Worm (Caenorhabditis elegans): ENCODE results near the gene sor-3.

sor-3 gene

ce11 chrX:348141-348540 is 5.3 kb upstream of the sor-3 start:
- TF ChIP-seq dao-5 (tag; optimal IDR thresholded peaks at IDR 0.05) = no peak
- TF ChIP-seq him-1 (tag; optimal IDR thresholded peaks at IDR 0.05) = no peak
- no peak for TF ChIP-seq W03F9.2 (tag; optimal IDR thresholded peaks at IDR 0.05)

DNA sequence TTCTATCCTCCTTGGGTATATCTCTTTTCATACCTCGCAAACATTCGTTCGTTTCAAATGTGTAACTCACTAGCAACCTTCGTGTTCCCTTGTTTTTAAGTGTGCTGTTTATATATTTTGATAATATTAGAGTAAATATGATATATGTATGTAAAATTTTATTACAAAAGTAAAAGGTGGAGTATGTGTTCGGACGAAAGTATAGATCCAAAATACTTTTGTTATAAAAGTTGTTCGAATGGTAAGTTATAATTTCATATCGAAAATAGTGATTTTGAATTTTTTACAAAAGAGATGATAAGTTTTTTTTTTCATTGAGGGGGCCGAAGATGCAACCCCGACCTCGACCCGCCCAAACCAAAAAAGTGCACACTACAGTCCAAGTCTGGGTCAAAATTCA is 4.4 kb downstream of the sor-3 start, which contains the start of gene C04E7.1:
C04E7.1 (plus strand) TSS at position 301 of the 400 bp plus-strand sequence.
- TF ChIP-seq him-1 (tag; optimal IDR thresholded peaks at IDR 0.05) (no peak), W03F9.2 (tag; optimal IDR thresholded peaks at IDR 0.05) (no peak), dao-5 (tag; optimal IDR thresholded peaks at IDR 0.05) (no peak)

DNA sequence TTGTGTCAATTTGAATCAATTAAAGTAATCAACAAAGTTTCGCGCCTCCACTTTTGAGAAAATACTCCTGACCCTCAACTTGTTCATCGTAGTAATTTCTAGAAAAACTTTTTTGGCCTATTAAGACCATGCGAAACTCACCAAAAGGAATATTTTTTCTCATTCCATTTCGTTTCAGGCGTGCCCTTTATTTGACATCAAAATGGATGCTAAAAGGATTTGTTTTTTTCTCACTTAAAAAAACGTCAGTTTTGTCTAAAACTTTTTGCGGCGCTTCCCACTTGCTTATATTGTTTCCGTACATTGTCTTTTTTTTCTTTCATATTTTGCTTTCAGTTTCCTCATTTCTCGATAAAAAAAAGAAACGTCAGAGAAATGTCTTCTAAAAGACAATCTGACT is 7.1 kb downstream of the sor-3 start, which contains the start of gene C04E7.5:
C04E7.5 (plus strand) TSS at position 301 of the 400 bp plus-strand sequence.
- TF ChIP-seq dao-5 (tag; optimal IDR thresholded peaks at IDR 0.05) (no peak), him-1 (tag; optimal IDR thresholded peaks at IDR 0.05) (no peak), W03F9.2 (tag; optimal IDR thresholded peaks at IDR 0.05) (no peak)

DNA sequence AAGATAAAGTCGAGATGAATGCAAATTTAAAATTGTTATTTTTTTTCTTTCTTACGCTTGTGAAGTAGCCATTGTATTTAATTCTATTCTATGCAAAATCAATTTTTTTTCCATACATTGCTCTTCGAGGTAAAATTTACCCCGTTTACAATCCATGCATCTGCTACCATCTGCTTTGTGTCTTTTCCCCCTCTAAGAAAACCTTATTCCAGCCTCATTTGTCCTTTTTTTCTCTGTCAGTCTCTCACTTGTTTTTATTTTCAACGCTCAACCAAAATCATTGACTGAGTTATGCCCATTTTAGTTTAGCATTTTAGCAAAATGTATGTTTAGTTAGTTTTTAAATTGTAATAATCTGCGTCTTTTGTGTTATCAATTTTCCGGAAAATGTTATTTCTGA is 16.5 kb downstream of the sor-3 start:
- no peak for TF ChIP-seq him-1 (tag; optimal IDR thresholded peaks at IDR 0.05)
- no peak for TF ChIP-seq dao-5 (tag; optimal IDR thresholded peaks at IDR 0.05)
- TF ChIP-seq W03F9.2 (tag; optimal IDR thresholded peaks at IDR 0.05) = no peak

ce11 chrX:371761-372285 is 18.4 kb downstream of the sor-3 start, which contains the start of gene nrde-3:
nrde-3 (plus strand) TSS chrX:372235.
- TF ChIP-seq him-1 (tag; optimal IDR thresholded peaks at IDR 0.05) (no peak), dao-5 (tag; optimal IDR thresholded peaks at IDR 0.05) (no peak), W03F9.2 (tag; optimal IDR thresholded peaks at IDR 0.05) (no peak)

- TF ChIP-seq dao-5 (tag; optimal IDR thresholded peaks at IDR 0.05) (no peak), W03F9.2 (tag; optimal IDR thresholded peaks at IDR 0.05) (no peak), him-1 (tag; optimal IDR thresholded peaks at IDR 0.05) (no peak)
Measured at ce11 chrX:380505-380904, 27.1 kb downstream of the sor-3 start, which contains the start of gene R04A9.3. R04A9.3 (minus strand) TSS chrX:380605.

DNA sequence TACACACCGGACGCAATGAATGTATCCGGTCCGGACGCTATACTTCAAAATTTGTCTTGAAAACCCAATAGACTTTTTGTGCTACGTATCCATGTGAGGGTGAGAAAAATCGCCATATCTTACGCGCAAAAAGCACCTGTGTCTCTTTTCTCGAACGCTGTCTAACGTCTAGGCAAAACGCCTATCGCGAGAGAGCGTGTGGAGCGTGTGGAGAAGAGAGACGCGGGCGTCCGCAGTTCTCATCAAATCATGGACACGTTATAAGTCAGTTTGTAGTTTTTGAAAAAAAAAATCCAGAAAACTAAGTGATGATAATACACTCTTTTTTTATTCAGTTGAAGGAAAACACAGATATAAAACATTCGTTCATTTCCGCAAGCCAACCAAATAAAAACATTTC is 27.6 kb downstream of the sor-3 start:
- no peak for TF ChIP-seq him-1 (tag; optimal IDR thresholded peaks at IDR 0.05)
- TF ChIP-seq W03F9.2 (tag; optimal IDR thresholded peaks at IDR 0.05) = no peak
- TF ChIP-seq dao-5 (tag; optimal IDR thresholded peaks at IDR 0.05) = no peak

ce11 chrX:382692-383091 is 29.3 kb downstream of the sor-3 start, which contains the start of gene ife-2:
ife-2 (minus strand) TSS chrX:382709.
- no peak for TF ChIP-seq him-1 (tag; optimal IDR thresholded peaks at IDR 0.05)
- no peak for TF ChIP-seq W03F9.2 (tag; optimal IDR thresholded peaks at IDR 0.05)
- no peak for TF ChIP-seq dao-5 (tag; optimal IDR thresholded peaks at IDR 0.05)

DNA sequence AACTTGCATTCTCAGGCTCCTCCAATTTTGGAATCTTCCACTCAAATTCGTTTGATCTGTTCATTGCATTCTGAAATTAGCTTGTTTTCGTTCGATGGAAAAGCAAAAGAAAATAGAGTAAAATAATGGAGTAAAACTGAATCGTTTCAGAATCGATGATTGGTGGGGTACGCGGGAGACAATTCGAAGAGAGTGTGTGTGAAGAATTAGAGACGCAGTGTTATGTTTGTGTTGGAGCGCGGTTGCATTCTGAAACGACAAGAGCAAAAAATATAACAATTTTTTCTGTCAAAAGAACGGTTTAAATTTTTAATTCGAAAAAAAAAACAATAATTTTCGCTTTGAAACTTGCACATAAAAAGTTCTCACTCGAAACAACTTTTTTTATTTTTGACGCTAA is 35.3 kb downstream of the sor-3 start, which contains the start of gene ceh-93:
ceh-93 (minus strand) TSS at position 70 of the 400 bp plus-strand sequence.
- TF ChIP-seq him-1 (tag; optimal IDR thresholded peaks at IDR 0.05) (no peak), dao-5 (tag; optimal IDR thresholded peaks at IDR 0.05) (no peak), W03F9.2 (tag; optimal IDR thresholded peaks at IDR 0.05) (no peak)

DNA sequence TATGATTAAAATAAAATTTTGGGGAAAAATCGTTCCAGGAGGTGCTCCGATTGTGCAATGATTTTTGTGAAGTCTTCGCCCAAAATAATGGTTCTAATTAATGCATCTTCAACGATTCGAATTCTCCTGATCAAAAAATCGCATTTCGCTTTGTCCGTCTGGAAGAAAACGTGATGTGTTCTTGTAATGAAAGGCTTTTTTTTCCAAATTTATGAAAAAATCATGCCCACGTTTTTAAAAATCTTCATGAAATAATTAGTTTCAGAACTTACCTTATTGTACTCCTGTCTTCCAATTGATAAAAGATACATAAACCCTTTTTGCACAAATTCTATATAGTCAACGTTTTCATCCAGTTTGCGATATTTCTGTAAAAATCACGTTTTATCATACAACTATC is 36.1 kb downstream of the sor-3 start:
- no peak for TF ChIP-seq him-1 (tag; optimal IDR thresholded peaks at IDR 0.05)
- no peak for TF ChIP-seq W03F9.2 (tag; optimal IDR thresholded peaks at IDR 0.05)
- TF ChIP-seq dao-5 (tag; optimal IDR thresholded peaks at IDR 0.05) = no peak

ce11 chrX:390469-390868 is 37.0 kb downstream of the sor-3 start, which contains the start of gene R04A9.9:
R04A9.9 (minus strand) TSS chrX:390569.
- TF ChIP-seq him-1 (tag; optimal IDR thresholded peaks at IDR 0.05) (no peak), dao-5 (tag; optimal IDR thresholded peaks at IDR 0.05) (no peak), W03F9.2 (tag; optimal IDR thresholded peaks at IDR 0.05) (no peak)

ce11 chrX:394709-395108 is 41.3 kb downstream of the sor-3 start, which contains the start of gene R04A9.7:
R04A9.7 (minus strand) TSS chrX:394892.
- no peak for TF ChIP-seq him-1 (tag; optimal IDR thresholded peaks at IDR 0.05)

DNA sequence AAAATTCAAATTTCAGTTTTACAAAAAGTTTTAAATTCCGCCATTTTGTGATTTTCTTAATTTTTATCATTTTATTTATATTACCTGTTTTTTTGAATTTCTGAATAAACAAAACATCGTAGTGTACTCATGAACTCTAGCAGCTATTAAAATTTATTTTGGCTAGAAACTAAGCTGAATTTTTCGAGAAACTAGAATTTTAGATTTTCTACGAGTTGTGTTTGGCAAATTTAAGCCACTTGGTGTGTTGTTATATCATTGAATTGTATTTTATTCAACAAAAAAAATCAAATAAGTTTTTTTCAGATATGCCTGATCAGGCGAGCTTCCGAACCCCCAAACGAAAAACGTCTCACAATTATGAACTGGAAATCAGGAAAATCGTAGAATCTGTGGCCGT is 43.8 kb downstream of the sor-3 start, which contains the start of gene R04A9.6:
R04A9.6 (plus strand) TSS at position 301 of the 400 bp plus-strand sequence.
- TF ChIP-seq W03F9.2 (tag; optimal IDR thresholded peaks at IDR 0.05) (no peak), him-1 (tag; optimal IDR thresholded peaks at IDR 0.05) (no peak), dao-5 (tag; optimal IDR thresholded peaks at IDR 0.05) (no peak)

DNA sequence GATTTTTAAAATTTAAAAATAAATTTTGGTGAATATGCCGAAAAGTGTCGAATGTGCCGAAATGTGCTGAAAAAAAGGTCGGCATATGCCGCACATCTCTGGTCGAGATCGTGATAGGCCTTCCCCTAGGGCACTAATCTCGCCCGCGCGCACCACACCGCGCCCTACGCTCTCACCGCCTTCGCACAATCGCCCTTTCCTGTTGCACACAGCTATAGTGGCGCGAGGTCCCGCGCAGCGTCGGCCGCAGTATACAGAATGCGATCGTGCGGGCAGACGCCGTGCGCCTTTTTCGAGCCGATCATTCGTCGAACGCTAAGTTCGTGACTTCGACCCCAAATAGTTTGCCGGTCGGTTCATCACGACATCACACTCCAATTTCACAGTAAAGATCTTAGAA is 46.1 kb downstream of the sor-3 start:
- TF ChIP-seq dao-5 (tag; optimal IDR thresholded peaks at IDR 0.05) (no peak), W03F9.2 (tag; optimal IDR thresholded peaks at IDR 0.05) (no peak), him-1 (tag; optimal IDR thresholded peaks at IDR 0.05) (no peak)

DNA sequence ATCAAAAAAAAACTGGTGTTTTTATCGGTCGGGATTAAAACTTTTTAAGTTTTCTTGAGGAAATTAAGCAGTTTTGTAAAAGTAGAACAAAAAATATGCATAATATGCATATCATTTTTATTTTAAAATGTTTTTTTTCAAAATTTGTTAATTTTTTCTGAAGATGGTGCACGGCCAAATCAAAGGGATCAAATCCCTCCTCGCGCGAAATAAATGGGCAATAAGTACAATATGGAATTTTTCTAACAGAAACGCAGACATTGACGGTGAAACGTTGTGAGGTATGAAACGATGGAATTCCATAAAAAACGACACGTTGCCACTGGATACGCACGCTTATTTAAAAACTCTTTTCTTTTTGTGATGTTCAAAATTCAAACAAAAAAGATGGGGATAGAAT is 49.5 kb downstream of the sor-3 start:
- TF ChIP-seq dao-5 (tag; optimal IDR thresholded peaks at IDR 0.05) (no peak), W03F9.2 (tag; optimal IDR thresholded peaks at IDR 0.05) (no peak), him-1 (tag; optimal IDR thresholded peaks at IDR 0.05) (no peak)
